Fruit fly (Drosophila melanogaster) whole organism, embryonic: ENCODE measurements around the gene ppl.

Experiments
- Antp ChIP-seq: fragments of 200-800 bp; sonication (Bioruptor generic); optimal IDR thresholded peaks from 3 replicates; lab custom pipeline; 2016; ENCODE audit warnings: missing biosample characterization, missing genetic modification characterization
- BtbVII ChIP-seq: fragments of 200-800 bp; sonication (Bioruptor generic); optimal IDR thresholded peaks from 3 replicates; lab custom pipeline; 2017; ENCODE audit warnings: missing biosample characterization, mild to moderate bottlenecking, missing genetic modification characterization
- CG11085 ChIP-seq: fragments of 200-800 bp; sonication (Bioruptor generic); IDR thresholded peaks from 2 replicates; pipeline ENCODE4 v1.3.6; 2022; ENCODE audit warnings: missing biosample characterization, missing genetic modification characterization
- CG11093 ChIP-seq: fragments of 200-800 bp; sonication (Bioruptor generic); IDR thresholded peaks from 3 replicates; pipeline ENCODE4 v1.3.6; 2022; ENCODE audit warnings: missing biosample characterization, missing genetic modification characterization
- CG11398 ChIP-seq: fragments of 200-800 bp; sonication (Bioruptor generic); optimal IDR thresholded peaks from 2 replicates; lab custom pipeline; 2016; ENCODE audit warnings: missing biosample characterization, missing genetic modification characterization
- CG11695 ChIP-seq: fragments of 200-800 bp; sonication (Bioruptor generic); IDR thresholded peaks from 3 replicates; pipeline ENCODE4 v1.3.6; 2022; ENCODE audit warnings: missing biosample characterization, missing genetic modification characterization
- CG1233 ChIP-seq: fragments of 200-800 bp; sonication (Bioruptor generic); optimal IDR thresholded peaks from 4 replicates; lab custom pipeline; 2018; ENCODE audit warnings: missing biosample characterization, mild to moderate bottlenecking, missing genetic modification characterization
- CG13624 ChIP-seq: fragments of 200-800 bp; sonication (Bioruptor generic); optimal IDR thresholded peaks from 2 replicates; lab custom pipeline; 2016; ENCODE audit warnings: missing biosample characterization, missing genetic modification characterization
- CG14667 ChIP-seq: fragments of 200-800 bp; sonication (Bioruptor generic); IDR thresholded peaks from 2 replicates; pipeline ENCODE4 v1.3.6; 2022; ENCODE audit warnings: missing biosample characterization, missing genetic modification characterization
- CG14860 ChIP-seq: fragments of 200-800 bp; sonication (Bioruptor generic); IDR thresholded peaks from 3 replicates; pipeline ENCODE4 v1.3.6; 2022; ENCODE audit warnings: missing biosample characterization, missing genetic modification characterization; ENCODE audit not compliant: partially characterized antibody
- CG15479 ChIP-seq: fragments of 200-800 bp; sonication (Bioruptor generic); optimal IDR thresholded peaks from 3 replicates; lab custom pipeline; 2019; ENCODE audit warnings: missing biosample characterization, mild to moderate bottlenecking, missing genetic modification characterization, moderate library complexity
- CG15696 ChIP-seq: fragments of 200-800 bp; sonication (Bioruptor generic); optimal IDR thresholded peaks from 2 replicates; lab custom pipeline; 2019; ENCODE audit warnings: missing biosample characterization, mild to moderate bottlenecking, missing genetic modification characterization, moderate library complexity
- CG17361 ChIP-seq: fragments of 200-800 bp; sonication (Bioruptor generic); IDR thresholded peaks from 3 replicates; pipeline ENCODE4 v1.3.6; 2022; ENCODE audit warnings: missing biosample characterization, missing genetic modification characterization
- CG30431 ChIP-seq: fragments of 200-800 bp; sonication (Bioruptor generic); optimal IDR thresholded peaks from 2 replicates; lab custom pipeline; 2017; ENCODE audit warnings: missing biosample characterization, missing genetic modification characterization
- CG3995 ChIP-seq: fragments of 200-800 bp; sonication (Bioruptor generic); optimal IDR thresholded peaks from 3 replicates; lab custom pipeline; 2016; ENCODE audit warnings: missing biosample characterization, missing genetic modification characterization
- CG5953 ChIP-seq: fragments of 200-800 bp; sonication (Bioruptor generic); IDR thresholded peaks from 2 replicates; pipeline ENCODE4 v1.3.6; 2022; ENCODE audit warnings: missing biosample characterization, missing genetic modification characterization
- CG6791 ChIP-seq: fragments of 200-800 bp; sonication (Bioruptor generic); IDR thresholded peaks from 3 replicates; pipeline ENCODE4 v1.3.6; 2022; ENCODE audit warnings: missing biosample characterization, missing genetic modification characterization; ENCODE audit not compliant: partially characterized antibody
- CG6813 ChIP-seq: fragments of 200-800 bp; sonication (Bioruptor generic); optimal IDR thresholded peaks from 2 replicates; lab custom pipeline; 2017; ENCODE audit warnings: missing biosample characterization, missing genetic modification characterization, mild to moderate bottlenecking, moderate library complexity, missing genetic modification reagents
- CG6854 ChIP-seq: fragments of 200-800 bp; sonication (Bioruptor generic); optimal IDR thresholded peaks from 3 replicates; lab custom pipeline; 2017; ENCODE audit warnings: missing biosample characterization, mild to moderate bottlenecking, missing genetic modification characterization
- CG7357 ChIP-seq: fragments of 200-800 bp; sonication (Bioruptor generic); IDR thresholded peaks from 3 replicates; pipeline ENCODE4 v1.3.6; 2022; ENCODE audit warnings: missing biosample characterization, missing genetic modification characterization
- CG7745 ChIP-seq: fragments of 200-800 bp; sonication (Bioruptor generic); optimal IDR thresholded peaks from 2 replicates; lab custom pipeline; 2018; ENCODE audit warnings: missing biosample characterization, mild to moderate bottlenecking, missing genetic modification characterization, moderate library complexity
- CG7839 ChIP-seq: fragments of 200-800 bp; sonication (Bioruptor generic); optimal IDR thresholded peaks from 3 replicates; lab custom pipeline; 2018; ENCODE audit warnings: missing biosample characterization, mild to moderate bottlenecking, missing genetic modification characterization, moderate library complexity
- CG8281 ChIP-seq: fragments of 200-800 bp; sonication (Bioruptor generic); optimal IDR thresholded peaks from 2 replicates; lab custom pipeline; 2018; ENCODE audit warnings: missing biosample characterization, mild to moderate bottlenecking, missing genetic modification characterization, moderate library complexity
- HHEX ChIP-seq: fragments of 200-800 bp; sonication (Bioruptor generic); optimal IDR thresholded peaks from 3 replicates; lab custom pipeline; 2017; ENCODE audit warnings: missing biosample characterization, mild to moderate bottlenecking, missing genetic modification characterization, missing genetic modification reagents
- Hey ChIP-seq: fragments of 200-800 bp; sonication (Bioruptor generic); optimal IDR thresholded peaks from 3 replicates; lab custom pipeline; 2018; ENCODE audit warnings: missing biosample characterization, mild to moderate bottlenecking, missing genetic modification characterization
- Hmr ChIP-seq: fragments of 200-800 bp; sonication (Bioruptor generic); optimal IDR thresholded peaks from 3 replicates; lab custom pipeline; 2017; ENCODE audit warnings: mild to moderate bottlenecking, missing biosample characterization, missing genetic modification reagents, missing genetic modification characterization
- Hr51 ChIP-seq, 2 experiments: fragments of 200-800 bp; sonication (Bioruptor generic); optimal IDR thresholded peaks; 2 replicates in 1 of 2; 3 replicates in 1 of 2; lab custom pipeline; 2016 to 2018; ENCODE audit warnings: missing biosample characterization in 2 of 2, missing genetic modification characterization in 2 of 2, mild to moderate bottlenecking in 1 of 2, moderate library complexity in 1 of 2
- Lhr ChIP-seq: fragments of 200-800 bp; sonication (Bioruptor generic); optimal IDR thresholded peaks from 3 replicates; lab custom pipeline; 2017; ENCODE audit warnings: mild to moderate bottlenecking, missing biosample characterization, missing genetic modification reagents, missing genetic modification characterization
- NK7.1 ChIP-seq: fragments of 200-800 bp; sonication (Bioruptor generic); optimal IDR thresholded peaks from 3 replicates; lab custom pipeline; 2016; ENCODE audit warnings: missing biosample characterization, missing genetic modification characterization
- Neu2 ChIP-seq: fragments of 200-800 bp; sonication (Bioruptor generic); optimal IDR thresholded peaks from 3 replicates; lab custom pipeline; 2016; ENCODE audit warnings: missing biosample characterization, missing genetic modification characterization, borderline replicate concordance
- Nf-YA ChIP-seq: fragments of 200-800 bp; sonication (Bioruptor generic); IDR thresholded peaks from 2 replicates; pipeline ENCODE4 v1.3.6; 2022; ENCODE audit warnings: missing biosample characterization, missing genetic modification characterization
- Oaz ChIP-seq: fragments of 200-800 bp; sonication (Bioruptor generic); IDR thresholded peaks from 2 replicates; pipeline ENCODE4 v1.3.6; 2022; ENCODE audit warnings: missing biosample characterization, missing genetic modification characterization
- Ravus ChIP-seq: fragments of 200-800 bp; sonication (Bioruptor generic); IDR thresholded peaks from 2 replicates; pipeline ENCODE4 v1.3.6; 2022; ENCODE audit warnings: missing biosample characterization, missing genetic modification characterization
- Tbp ChIP-seq: fragments of >200 bp; optimal IDR thresholded peaks from 2 replicates; lab custom pipeline; 2018; ENCODE audit warnings: missing biosample characterization, missing genetic modification characterization
- al ChIP-seq: fragments of 200-800 bp; sonication (Bioruptor generic); IDR thresholded peaks from 2 replicates; pipeline ENCODE4 v1.3.6; 2022; ENCODE audit warnings: missing biosample characterization, missing genetic modification characterization
- ase ChIP-seq: fragments of 200-800 bp; sonication (Bioruptor generic); IDR thresholded peaks from 3 replicates; pipeline ENCODE4 v1.3.6; 2022; ENCODE audit warnings: missing biosample characterization, missing genetic modification characterization
- bbx ChIP-seq: fragments of 200-800 bp; sonication (Bioruptor generic); IDR thresholded peaks from 2 replicates; pipeline ENCODE4 v1.3.6; 2022; ENCODE audit warnings: missing biosample characterization, missing genetic modification characterization; ENCODE audit not compliant: partially characterized antibody
- bcd ChIP-seq: fragments of 200-800 bp; sonication (Bioruptor generic); optimal IDR thresholded peaks from 2 replicates; lab custom pipeline; 2017; ENCODE audit warnings: missing biosample characterization, mild to moderate bottlenecking, missing genetic modification characterization
- chif ChIP-seq, 2 experiments: fragments of 200-800 bp; sonication (Bioruptor generic); optimal IDR thresholded peaks; 3 replicates each; lab custom pipeline; 2016; ENCODE audit warnings: missing biosample characterization in 2 of 2, missing genetic modification characterization in 2 of 2
- gro ChIP-seq: fragments of 200-800 bp; sonication (Bioruptor generic); optimal IDR thresholded peaks from 2 replicates; lab custom pipeline; 2016; ENCODE audit warnings: missing biosample characterization, missing genetic modification characterization
- lab ChIP-seq: fragments of 200-800 bp; sonication (Bioruptor generic); optimal IDR thresholded peaks from 3 replicates; lab custom pipeline; 2017; ENCODE audit warnings: missing biosample characterization, missing genetic modification characterization, mild to moderate bottlenecking, moderate library complexity, missing genetic modification reagents
- lbe ChIP-seq: fragments of 200-800 bp; sonication (Bioruptor generic); optimal IDR thresholded peaks from 2 replicates; lab custom pipeline; 2016; ENCODE audit warnings: missing biosample characterization, mild to moderate bottlenecking, missing genetic modification characterization
- otp ChIP-seq: fragments of 200-800 bp; sonication (Bioruptor generic); IDR thresholded peaks from 3 replicates; pipeline ENCODE4, ENCODE4 v1.3.6; 2022; ENCODE audit warnings: missing biosample characterization, missing genetic modification characterization
- phol ChIP-seq: fragments of 200-800 bp; sonication (Bioruptor generic); optimal IDR thresholded peaks from 3 replicates; lab custom pipeline; 2018; ENCODE audit warnings: missing biosample characterization, mild to moderate bottlenecking, missing genetic modification characterization, moderate library complexity
- sd ChIP-seq: fragments of 200-800 bp; sonication (Bioruptor generic); optimal IDR thresholded peaks from 3 replicates; lab custom pipeline; 2018; ENCODE audit warnings: missing biosample characterization, mild to moderate bottlenecking, missing genetic modification characterization, moderate library complexity
- sisA ChIP-seq: fragments of 200-800 bp; sonication (Bioruptor generic); IDR thresholded peaks from 2 replicates; pipeline ENCODE4 v1.3.6; 2022; ENCODE audit warnings: missing biosample characterization, missing genetic modification characterization
- twi ChIP-seq: fragments of 200-800 bp; optimal IDR thresholded peaks from 2 replicates; lab custom pipeline; 2019; ENCODE audit warnings: missing biosample characterization, mild to moderate bottlenecking, missing genetic modification characterization, moderate library complexity
- usp ChIP-seq: fragments of >200 bp; optimal IDR thresholded peaks from 2 replicates; lab custom pipeline; 2017; ENCODE audit warnings: missing biosample characterization, missing genetic modification characterization

The ppl gene

dm6 chr3L:21285639-21286338, 4.5 kb upstream of the ppl start, which contains the start of the genes CG12974 and pzg (continued):
- peak; percentile 74 for TF ChIP-seq CG1233
- peak; percentile 67; the same call in 2 of the 3 replicates for TF ChIP-seq CG6791 (GFP tag; lab: Robert Waterston, UW)
- peak; percentile 87 for TF ChIP-seq bcd (GFP tag; lab: Kevin White, UChicago)
- TF ChIP-seq CG14860 (GFP tag; lab: Robert Waterston, UW), result peak; percentile 73
- TF ChIP-seq sisA (GFP tag; lab: Robert Waterston, UW), result peak; percentile 95
- TF ChIP-seq ase (GFP tag; lab: Robert Waterston, UW), result peak; percentile 81
- TF ChIP-seq Oaz (GFP tag; lab: Robert Waterston, UW), result peak; percentile 90
- TF ChIP-seq CG11398 (GFP tag; lab: Kevin White, UChicago), result peak; percentile 40
- peak; percentile 50; the same call in 1 of the 2 replicates for TF ChIP-seq Nf-YA
- peak; percentile 94 for TF ChIP-seq CG15696 (tag; lab: Kevin White, UChicago)
- peak; percentile 34; the same call in 1 of the 3 replicates for TF ChIP-seq CG11695 (GFP tag; lab: Robert Waterston, UW)
- TF ChIP-seq CG5953 (GFP tag; lab: Robert Waterston, UW), result peak; percentile 65; the same call in 1 of the 2 replicates
- TF ChIP-seq BtbVII (GFP tag; lab: Kevin White, UChicago), result peak; percentile 27
- peak; percentile 55 for TF ChIP-seq Antp (GFP tag; lab: Kevin White, UChicago)
- TF ChIP-seq CG7357 (GFP tag; lab: Robert Waterston, UW), result peak; percentile 72; the same call in 2 of the 3 replicates
- peak; percentile 70 for TF ChIP-seq Hey
- TF ChIP-seq Tbp (GFP tag; lab: Kevin White, UChicago), result no peak
- TF ChIP-seq CG8281 (tag; lab: Kevin White, UChicago), result no peak
- no peak for TF ChIP-seq CG7745 (tag; lab: Kevin White, UChicago)
- peak; percentile 98 for TF ChIP-seq sd (tag; lab: Kevin White, UChicago)
- peak; percentile 61 for TF ChIP-seq CG3995 (GFP tag; lab: Kevin White, UChicago)
- TF ChIP-seq NK7.1 (GFP tag; lab: Kevin White, UChicago), result peak; percentile 1
- peak; percentile 1 for TF ChIP-seq CG6854 (GFP tag; lab: Kevin White, UChicago)
- peak; percentile 7 for TF ChIP-seq gro (GFP tag; lab: Kevin White, UChicago)
- peak; percentile 71; the same call in 2 of the 3 replicates for TF ChIP-seq CG11093 (GFP tag; lab: Robert Waterston, UW)
- TF ChIP-seq CG7839, result peak; percentile 70
- TF ChIP-seq CG6813 (GFP tag; lab: Kevin White, UChicago), result peak; percentile 38
- TF ChIP-seq bbx (GFP tag; lab: Robert Waterston, UW), result peak; percentile 60; the same call in 1 of the 2 replicates
- peak; percentile 29 for TF ChIP-seq CG15479 (GFP tag; lab: Kevin White, UChicago)
- TF ChIP-seq Hmr, result peak; percentile 83
- TF ChIP-seq CG13624, result peak; percentile 69
- TF ChIP-seq CG14667 (GFP tag; lab: Robert Waterston, UW), result no peak
- peak; percentile 100 for TF ChIP-seq phol (tag; lab: Kevin White, UChicago)
- TF ChIP-seq HHEX (GFP tag; lab: Kevin White, UChicago), result peak; percentile 44
- TF ChIP-seq otp (GFP tag; lab: Robert Waterston, UW), result peak; percentile 62; the same call in 1 of the 3 replicates
- peak; percentile 55 to 85 for TF ChIP-seq Hr51 (GFP tag; optimal IDR thresholded peaks at IDR 0.05; lab: Kevin White, UChicago)
- TF ChIP-seq CG17361 (GFP tag; lab: Robert Waterston, UW), result peak; percentile 85
- no peak for TF ChIP-seq usp (GFP tag; lab: Kevin White, UChicago)
- peak; percentile 80 for TF ChIP-seq al (GFP tag; lab: Robert Waterston, UW)
- TF ChIP-seq CG11085, result peak; percentile 59; the same call in 1 of the 2 replicates
- peak; percentile 71 to 84 for TF ChIP-seq chif (GFP tag; optimal IDR thresholded peaks at IDR 0.05; lab: Kevin White, UChicago)
- TF ChIP-seq twi (tag; lab: Kevin White, UChicago), result peak; percentile 63
- TF ChIP-seq Neu2 (GFP tag; lab: Kevin White, UChicago), result peak; percentile 25
- peak; percentile 15 for TF ChIP-seq lbe (GFP tag; lab: Kevin White, UChicago)
- peak; percentile 64 for TF ChIP-seq CG30431
- TF ChIP-seq lab (GFP tag; lab: Kevin White, UChicago), result peak; percentile 68
- TF ChIP-seq Ravus (GFP tag; lab: Robert Waterston, UW), result peak; percentile 10; the same call in 1 of the 2 replicates
- peak; percentile 85 for TF ChIP-seq Lhr
